Fruit fly (Drosophila melanogaster): Measurements from ENCODE around the gene CG5292.

CG5292 gene

DNA sequence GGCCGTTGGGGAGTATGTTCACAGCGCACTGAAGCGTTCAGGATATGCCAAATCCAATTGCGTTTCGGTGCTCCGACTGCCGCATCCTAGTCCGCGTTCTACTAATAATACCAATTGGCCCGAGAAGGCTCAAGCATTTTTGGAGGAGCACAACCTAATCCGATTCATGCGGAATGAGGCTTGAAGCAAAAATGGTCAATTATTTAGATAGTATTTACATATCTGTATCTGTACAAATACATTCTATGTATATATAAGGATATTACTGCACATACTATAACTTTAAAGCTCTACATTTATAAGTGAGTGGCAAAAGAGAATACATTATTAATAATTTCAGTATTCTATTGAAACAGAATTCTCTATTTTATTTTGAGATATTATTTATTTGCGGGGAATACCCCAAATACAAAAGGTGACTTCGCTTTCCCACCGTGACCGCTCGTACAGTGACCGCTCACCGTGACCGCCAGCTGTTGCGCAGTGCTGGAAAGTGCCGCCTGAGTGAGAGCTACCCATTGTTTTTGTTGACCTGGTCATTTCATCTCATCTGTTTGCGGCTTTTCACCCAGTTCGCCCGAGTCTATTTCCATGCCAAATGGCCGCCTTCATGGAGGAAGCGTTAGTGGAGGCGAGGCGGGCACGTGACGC, at the start of gene CG5292 (continued):
- TF ChIP-seq NFAT (GFP tag; IDR thresholded peaks at IDR 0.05), result peak; percentile 76
- peak; percentile 7 for TF ChIP-seq Lhr (GFP tag; optimal IDR thresholded peaks at IDR 0.05)
- TF ChIP-seq crc (GFP tag; optimal IDR thresholded peaks at IDR 0.05), result no peak
- peak; percentile 50 for TF ChIP-seq gsb-n (tag; optimal IDR thresholded peaks at IDR 0.05)
- no peak for TF ChIP-seq CG9797 (GFP tag; optimal IDR thresholded peaks at IDR 0.05)
- TF ChIP-seq CG18476 (GFP tag; optimal IDR thresholded peaks at IDR 0.05), result no peak
- TF ChIP-seq corto (GFP tag; optimal IDR thresholded peaks at IDR 0.05), result no peak
- TF ChIP-seq CG17612 (GFP tag; IDR thresholded peaks at IDR 0.05), result no peak
- peak; percentile 37 for TF ChIP-seq CG13775 (GFP tag; optimal IDR thresholded peaks at IDR 0.05)
- no peak for TF ChIP-seq ase (GFP tag; IDR thresholded peaks at IDR 0.05)
- TF ChIP-seq dpn (GFP tag; optimal IDR thresholded peaks at IDR 0.05), result peak; percentile 42 to 67
- no peak for TF ChIP-seq Atf3 (GFP tag; optimal IDR thresholded peaks at IDR 0.05)
- TF ChIP-seq bcd (GFP tag; optimal IDR thresholded peaks at IDR 0.05), result peak; percentile 45
- 0 out of 2 replicates have a peak, but pooled peaks have one; percentile 36 for TF ChIP-seq Dref (GFP tag; IDR thresholded peaks at IDR 0.05)
- TF ChIP-seq cad (GFP tag; optimal IDR thresholded peaks at IDR 0.05), result no peak
- no peak for TF ChIP-seq CkIIα-i1 (GFP tag; IDR thresholded peaks at IDR 0.05)
- TF ChIP-seq ci (GFP tag; IDR thresholded peaks at IDR 0.05), result peak; percentile 88
- peak; percentile 58 for TF ChIP-seq CG12391 (tag; optimal IDR thresholded peaks at IDR 0.05)
- TF ChIP-seq CG14050 (GFP tag; IDR thresholded peaks at IDR 0.05), result 0 out of 3 replicates have a peak, but pooled peaks have one; percentile 29
- no peak for TF ChIP-seq psq (GFP tag; optimal IDR thresholded peaks at IDR 0.05)
- no peak for TF ChIP-seq CG13624 (GFP tag; optimal IDR thresholded peaks at IDR 0.05)
- no peak for TF ChIP-seq sna (GFP tag; IDR thresholded peaks at IDR 0.05; ENCODE audit: partially characterized antibody)
- 0 out of 3 replicates have a peak, but pooled peaks have one; percentile 33 for TF ChIP-seq CG11695 (GFP tag; IDR thresholded peaks at IDR 0.05)
- TF ChIP-seq HmgZ (tag; optimal IDR thresholded peaks at IDR 0.05), result peak; percentile 76
- peak; percentile 73 for TF ChIP-seq CoRest (tag; optimal IDR thresholded peaks at IDR 0.05)
- no peak for TF ChIP-seq sug (tag; optimal IDR thresholded peaks at IDR 0.05)
- TF ChIP-seq jigr1 (GFP tag; IDR thresholded peaks at IDR 0.05), result no peak
- TF ChIP-seq CG2202 (tag; optimal IDR thresholded peaks at IDR 0.05), result no peak
- TF ChIP-seq CG33557 (GFP tag; optimal IDR thresholded peaks at IDR 0.05), result no peak
- no peak for TF ChIP-seq Kr (GFP tag; optimal IDR thresholded peaks at IDR 0.05)
- TF ChIP-seq CG17912 (GFP tag; optimal IDR thresholded peaks at IDR 0.05), result peak; percentile 3
- no peak for TF ChIP-seq fd64A (GFP tag; optimal IDR thresholded peaks at IDR 0.05)
- peak; percentile 80 for TF ChIP-seq CG14710 (tag; optimal IDR thresholded peaks at IDR 0.05)
- TF ChIP-seq Ravus (GFP tag; IDR thresholded peaks at IDR 0.05), result no peak
- TF ChIP-seq Nf-YC (tag; optimal IDR thresholded peaks at IDR 0.05), result no peak
- TF ChIP-seq sisA (GFP tag; IDR thresholded peaks at IDR 0.05), result peak; percentile 23; the same call in 1 of the 2 replicates
- TF ChIP-seq Hmr (GFP tag; optimal IDR thresholded peaks at IDR 0.05), result peak; percentile 77
- no peak for TF ChIP-seq CG8478 (optimal IDR thresholded peaks at IDR 0.05)
- TF ChIP-seq ewg (GFP tag; optimal IDR thresholded peaks at IDR 0.05), result peak; percentile 16
- no peak for TF ChIP-seq Trl (optimal IDR thresholded peaks at IDR 0.05)
- peak; percentile 17 for TF ChIP-seq Trl (GFP tag; optimal IDR thresholded peaks at IDR 0.05)
- TF ChIP-seq Dfd (GFP tag; optimal IDR thresholded peaks at IDR 0.05), result no peak
- TF ChIP-seq Hr39 (optimal IDR thresholded peaks at IDR 0.05), result no peak
- TF ChIP-seq nmo (GFP tag; optimal IDR thresholded peaks at IDR 0.05), result peak; percentile 56
- no peak; the same call in 1 of the 2 replicates for TF ChIP-seq CG4360 (GFP tag; IDR thresholded peaks at IDR 0.05)
- no peak for TF ChIP-seq kni (GFP tag; optimal IDR thresholded peaks at IDR 0.05)
- TF ChIP-seq tgo (GFP tag; IDR thresholded peaks at IDR 0.05), result peak; percentile 52; the same call in 2 of the 3 replicates
- no peak for TF ChIP-seq pfk (GFP tag; optimal IDR thresholded peaks at IDR 0.05)
- peak; percentile 80 for TF ChIP-seq CG32532 (GFP tag; IDR thresholded peaks at IDR 0.05)
- TF ChIP-seq eyg (GFP tag; optimal IDR thresholded peaks at IDR 0.05), result peak; percentile 41
- no peak for TF ChIP-seq tap (tag; optimal IDR thresholded peaks at IDR 0.05)

All from whole organism, embryonic.